Fruit fly (Drosophila melanogaster) whole organism, prepupa: ENCODE results near the gene LysD.

Experiments
- Blimp-1 ChIP-seq: fragments of 200-800 bp; sonication (Bioruptor generic); optimal IDR thresholded peaks from 3 replicates; lab custom pipeline; 2017; ENCODE audit warnings: missing biosample characterization, missing genetic modification characterization, mild to moderate bottlenecking, moderate library complexity, missing genetic modification reagents
- CG11762 ChIP-seq: fragments of 200-800 bp; sonication (Bioruptor generic); optimal IDR thresholded peaks from 3 replicates; lab custom pipeline; 2016; ENCODE audit warnings: missing biosample characterization, missing genetic modification characterization; ENCODE audit not compliant: insufficient read depth
- CG11902 ChIP-seq: fragments of 200-800 bp; sonication (Bioruptor generic); optimal IDR thresholded peaks from 3 replicates; lab custom pipeline; 2016; ENCODE audit warnings: missing biosample characterization, missing genetic modification characterization
- CG1621 ChIP-seq: fragments of 200-800 bp; sonication (Bioruptor generic); optimal IDR thresholded peaks from 3 replicates; lab custom pipeline; 2018; ENCODE audit warnings: missing biosample characterization, mild to moderate bottlenecking, missing genetic modification characterization
- CG34406 ChIP-seq: fragments of 200-800 bp; sonication (Bioruptor generic); optimal IDR thresholded peaks from 3 replicates; lab custom pipeline; 2016; ENCODE audit warnings: missing biosample characterization, missing genetic modification characterization
- CG3919 ChIP-seq: fragments of 200-800 bp; sonication (Bioruptor generic); optimal IDR thresholded peaks from 3 replicates; lab custom pipeline; 2016; ENCODE audit warnings: missing biosample characterization, missing genetic modification characterization
- CG4318 ChIP-seq: fragments of 200-800 bp; sonication (Bioruptor generic); optimal IDR thresholded peaks from 3 replicates; lab custom pipeline; 2017; ENCODE audit warnings: missing biosample characterization, mild to moderate bottlenecking, missing genetic modification characterization
- CG6276 ChIP-seq: fragments of 200-800 bp; sonication (Bioruptor generic); optimal IDR thresholded peaks from 2 replicates; lab custom pipeline; 2017; ENCODE audit warnings: missing biosample characterization, mild to moderate bottlenecking, missing genetic modification characterization
- CG6792 ChIP-seq: fragments of 200-800 bp; sonication (Bioruptor generic); optimal IDR thresholded peaks from 3 replicates; lab custom pipeline; 2016; ENCODE audit warnings: missing biosample characterization, missing genetic modification characterization
- CG7368 ChIP-seq: fragments of 200-800 bp; sonication (Bioruptor generic); optimal IDR thresholded peaks from 3 replicates; lab custom pipeline; 2016; ENCODE audit warnings: missing biosample characterization, missing genetic modification characterization
- CG9139 ChIP-seq: fragments of 200-800 bp; sonication (Bioruptor generic); optimal IDR thresholded peaks from 3 replicates; lab custom pipeline; 2017; ENCODE audit warnings: missing biosample characterization, mild to moderate bottlenecking, missing genetic modification characterization
- Eip78C ChIP-seq: fragments of 200-800 bp; sonication (Bioruptor generic); peaks from one replicate; lab custom pipeline; 2016; ENCODE audit warnings: missing biosample characterization, missing genetic modification characterization
- Eip93F ChIP-seq: fragments of 200-800 bp; sonication (Bioruptor generic); optimal IDR thresholded peaks from 2 replicates; lab custom pipeline; 2016; ENCODE audit warnings: missing biosample characterization, mild to moderate bottlenecking, missing genetic modification characterization
- Ets21C ChIP-seq: fragments of 200-800 bp; sonication (Bioruptor generic); optimal IDR thresholded peaks from 3 replicates; lab custom pipeline; 2016; ENCODE audit warnings: missing biosample characterization, missing genetic modification characterization
- Ets96B ChIP-seq: fragments of 200-800 bp; optimal IDR thresholded peaks from 2 replicates; lab custom pipeline; 2019; ENCODE audit warnings: missing biosample characterization, mild to moderate bottlenecking, missing genetic modification characterization, moderate library complexity
- Gug ChIP-seq: fragments of 200-800 bp; sonication (Bioruptor generic); IDR thresholded peaks from 2 replicates; pipeline ENCODE4 v1.3.6; 2022; ENCODE audit warnings: missing biosample characterization, missing genetic modification characterization
- Hr39 ChIP-seq: fragments of 200-800 bp; sonication (Bioruptor generic); optimal IDR thresholded peaks from 2 replicates; lab custom pipeline; 2016; ENCODE audit warnings: missing biosample characterization, missing genetic modification characterization
- Hr4 ChIP-seq: fragments of 200-800 bp; sonication (Bioruptor generic); optimal IDR thresholded peaks from 3 replicates; lab custom pipeline; 2016; ENCODE audit warnings: missing biosample characterization, missing genetic modification characterization
- Smox ChIP-seq: fragments of 200-800 bp; sonication (Bioruptor generic); optimal IDR thresholded peaks from 3 replicates; lab custom pipeline; 2016; ENCODE audit warnings: missing biosample characterization, missing genetic modification characterization
- Sox102F ChIP-seq: fragments of 200-800 bp; sonication (Bioruptor generic); optimal IDR thresholded peaks from 2 replicates; lab custom pipeline; 2016; ENCODE audit warnings: missing biosample characterization, mild to moderate bottlenecking, missing genetic modification characterization
- Sox14 ChIP-seq: fragments of 200-800 bp; sonication (Bioruptor generic); optimal IDR thresholded peaks from 3 replicates; lab custom pipeline; 2016; ENCODE audit warnings: missing biosample characterization, missing genetic modification characterization
- achi ChIP-seq: fragments of 200-800 bp; sonication (Bioruptor generic); optimal IDR thresholded peaks from 3 replicates; lab custom pipeline; 2016; ENCODE audit warnings: missing biosample characterization, missing genetic modification characterization
- cyc ChIP-seq: fragments of 200-800 bp; sonication (Bioruptor generic); optimal IDR thresholded peaks from 3 replicates; lab custom pipeline; 2016; ENCODE audit warnings: missing biosample characterization, missing genetic modification characterization
- eg ChIP-seq: fragments of 200-800 bp; sonication (Bioruptor generic); IDR thresholded peaks from 3 replicates; pipeline ENCODE4 v1.3.6; 2022; ENCODE audit warnings: missing biosample characterization, missing genetic modification characterization
- fd59A ChIP-seq: fragments of 200-800 bp; sonication (Bioruptor generic); optimal IDR thresholded peaks from 2 replicates; lab custom pipeline; 2017; ENCODE audit warnings: missing biosample characterization, mild to moderate bottlenecking, missing genetic modification characterization, missing genetic modification reagents
- fkh ChIP-seq: fragments of 200-800 bp; sonication (Bioruptor generic); optimal IDR thresholded peaks from 3 replicates; lab custom pipeline; 2017; ENCODE audit warnings: missing biosample characterization, mild to moderate bottlenecking, missing genetic modification characterization, moderate library complexity
- lz ChIP-seq: fragments of 200-800 bp; sonication (Bioruptor generic); optimal IDR thresholded peaks from 3 replicates; lab custom pipeline; 2016; ENCODE audit warnings: missing biosample characterization, missing genetic modification characterization
- pdm3 ChIP-seq: fragments of 200-800 bp; sonication (Bioruptor generic); optimal IDR thresholded peaks from 3 replicates; lab custom pipeline; 2016; ENCODE audit warnings: missing biosample characterization, missing genetic modification characterization
- spab ChIP-seq: fragments of 200-800 bp; sonication (Bioruptor generic); optimal IDR thresholded peaks from 2 replicates; lab custom pipeline; 2017; ENCODE audit warnings: missing biosample characterization, mild to moderate bottlenecking, missing genetic modification characterization, missing genetic modification reagents
- ss ChIP-seq, 2 experiments: fragments of 200-800 bp; sonication (Bioruptor generic); optimal IDR thresholded peaks; 2 replicates in 1 of 2; 3 replicates in 1 of 2; lab custom pipeline; 2017 to 2018; ENCODE audit warnings: mild to moderate bottlenecking in 2 of 2, missing biosample characterization in 2 of 2, missing genetic modification characterization in 2 of 2, moderate library complexity in 1 of 2
- svp ChIP-seq: fragments of 200-800 bp; sonication (Bioruptor generic); peaks from one replicate; lab custom pipeline; 2016; ENCODE audit warnings: missing biosample characterization, missing genetic modification characterization
- topi ChIP-seq: fragments of 200-800 bp; sonication (Bioruptor generic); optimal IDR thresholded peaks from 3 replicates; lab custom pipeline; 2016; ENCODE audit warnings: missing biosample characterization, missing genetic modification characterization
- vri ChIP-seq: fragments of 200-800 bp; sonication (Bioruptor generic); optimal IDR thresholded peaks from 3 replicates; lab custom pipeline; 2016; ENCODE audit warnings: missing biosample characterization, mild to moderate bottlenecking, missing genetic modification characterization

The LysD gene

DNA sequence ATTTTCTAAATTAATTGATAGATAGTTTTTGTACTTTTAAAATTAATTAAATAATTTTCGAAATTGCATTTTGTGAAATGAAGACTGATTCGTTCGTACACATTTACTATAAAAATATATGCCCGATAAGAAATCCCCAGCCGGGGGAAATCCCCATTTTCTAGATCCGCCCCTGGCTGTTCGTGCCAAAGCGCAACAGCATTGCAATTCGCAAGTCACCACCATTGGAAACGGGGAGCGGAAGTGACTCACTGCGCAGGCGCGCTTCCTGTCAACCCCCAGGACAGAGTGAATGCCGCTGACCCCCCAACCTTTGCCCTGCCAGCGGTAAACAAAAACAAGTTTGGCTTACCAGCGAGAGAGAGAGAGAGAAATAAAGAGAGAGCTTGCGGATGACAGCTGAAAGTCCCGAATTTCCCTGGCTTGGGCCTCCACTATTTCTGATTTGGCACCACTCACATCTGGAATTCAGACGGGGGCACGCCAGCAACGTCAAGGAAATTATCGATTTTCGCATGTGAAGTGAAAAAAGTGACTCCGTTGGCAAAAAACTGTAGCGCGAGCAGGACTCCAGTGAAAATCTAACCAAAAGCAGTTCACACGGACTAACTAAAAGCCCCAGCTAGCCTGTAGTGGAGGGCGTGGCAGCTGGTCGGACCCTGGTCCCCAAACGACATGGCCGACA lies 15.0 kb downstream of the LysD start, which contains the start of gene Aplip1:
Gene Aplip1 (plus strand): TSS at position 450 of the 685 bp plus-strand sequence.
- TF ChIP-seq Sox14 (no peak), CG11902 (GFP tag; lab: Kevin White, UChicago) (no peak), Blimp-1 (GFP tag; lab: Kevin White, UChicago) (no peak), spab (GFP tag; lab: Kevin White, UChicago) (no peak), CG3919 (GFP tag; lab: Kevin White, UChicago) (no peak), CG9139 (no peak), achi (peak; percentile 54), svp (GFP tag; lab: Kevin White, UChicago) (peak; percentile 66), vri (GFP tag; lab: Kevin White, UChicago) (no peak), topi (GFP tag; lab: Kevin White, UChicago) (no peak), CG34406 (GFP tag; lab: Kevin White, UChicago) (no peak), eg (GFP tag; lab: Robert Waterston, UW) (no peak), Ets96B (tag; lab: Kevin White, UChicago) (no peak), Ets21C (no peak), Eip93F (GFP tag; lab: Kevin White, UChicago) (no peak), Eip78C (GFP tag; lab: Kevin White, UChicago) (peak; percentile 47), fkh (GFP tag; lab: Kevin White, UChicago) (no peak), pdm3 (no peak), lz (GFP tag; lab: Kevin White, UChicago) (no peak), CG1621 (tag; lab: Kevin White, UChicago) (no peak), CG6276 (GFP tag; lab: Kevin White, UChicago) (no peak), Hr39 (no peak), Hr4 (GFP tag; lab: Kevin White, UChicago) (no peak), CG7368 (no peak), Sox102F (GFP tag; lab: Kevin White, UChicago) (no peak), ss (GFP tag; optimal IDR thresholded peaks at IDR 0.05; lab: Kevin White, UChicago) (peak in 1 of 2 experiments; percentile 1), fd59A (GFP tag; lab: Kevin White, UChicago) (no peak)

dm6 chr3L:1195202-1195601 lies 15.8 kb downstream of the LysD start, which contains the start of gene LysX:
Gene LysX (minus strand): TSS chr3L:1195302.
- no peak for TF ChIP-seq CG4318 (GFP tag; lab: Kevin White, UChicago)
- peak; percentile 0 for TF ChIP-seq Eip78C (GFP tag; lab: Kevin White, UChicago)

DNA sequence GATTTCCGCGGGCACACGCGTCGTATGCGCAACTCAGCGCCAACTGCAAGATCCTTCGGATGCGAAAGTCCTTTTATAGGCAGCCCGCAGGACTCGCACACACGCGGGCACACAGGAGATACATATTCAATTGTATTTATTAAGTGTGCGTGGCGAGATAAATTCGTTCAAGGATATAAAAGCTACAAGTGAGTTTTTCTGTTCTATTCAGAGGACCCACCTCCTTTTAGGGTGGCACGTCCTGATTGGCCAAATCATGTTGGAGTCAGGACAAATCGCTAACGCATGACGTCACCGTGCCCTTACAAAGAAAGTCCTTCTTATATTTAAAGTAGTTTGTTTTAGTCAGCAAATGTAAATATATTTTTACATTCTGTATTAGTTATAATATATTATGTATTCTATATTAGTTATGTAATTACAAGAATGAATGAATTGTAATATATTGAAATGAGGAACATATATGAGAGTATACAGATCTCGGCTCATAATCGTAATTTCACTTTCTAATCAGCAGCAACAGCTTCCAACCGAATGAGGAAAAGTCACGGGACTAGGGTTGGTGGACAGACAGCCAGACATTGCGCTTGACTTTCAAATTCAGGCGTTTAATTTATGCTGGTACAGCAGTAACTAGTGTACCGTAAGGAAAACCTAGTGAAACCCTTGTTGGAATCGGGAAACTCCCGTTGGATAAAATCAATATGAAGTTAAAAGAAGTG lies 17.7 kb downstream of the LysD start, which contains the start of gene Trhn:
Gene Trhn (minus strand): TSS at position 51 of the 722 bp plus-strand sequence.
- TF ChIP-seq Smox (GFP tag; lab: Kevin White, UChicago): no peak
- no peak for TF ChIP-seq CG11762
- no peak for TF ChIP-seq cyc
- no peak for TF ChIP-seq CG9139
- TF ChIP-seq Gug (GFP tag; lab: Robert Waterston, UW): no peak
- TF ChIP-seq CG7368: no peak
- TF ChIP-seq CG6792 (GFP tag; lab: Kevin White, UChicago): no peak
- TF ChIP-seq Hr4 (GFP tag; lab: Kevin White, UChicago): no peak
- TF ChIP-seq Eip93F (GFP tag; lab: Kevin White, UChicago): no peak
- no peak for TF ChIP-seq eg (GFP tag; lab: Robert Waterston, UW)
- TF ChIP-seq, all 60 proteins: peak for 0
